Worm (Caenorhabditis elegans) whole organism, dauer: ENCODE results near the gene pgp-13.

Experiments
- unc-62 ChIP-seq: sonication (generic microtip); optimal IDR thresholded peaks from 2 replicates; lab custom pipeline; 2017; ENCODE audit warnings: missing biosample characterization, missing genetic modification reagents, missing genetic modification characterization

pgp-13 gene

DNA sequence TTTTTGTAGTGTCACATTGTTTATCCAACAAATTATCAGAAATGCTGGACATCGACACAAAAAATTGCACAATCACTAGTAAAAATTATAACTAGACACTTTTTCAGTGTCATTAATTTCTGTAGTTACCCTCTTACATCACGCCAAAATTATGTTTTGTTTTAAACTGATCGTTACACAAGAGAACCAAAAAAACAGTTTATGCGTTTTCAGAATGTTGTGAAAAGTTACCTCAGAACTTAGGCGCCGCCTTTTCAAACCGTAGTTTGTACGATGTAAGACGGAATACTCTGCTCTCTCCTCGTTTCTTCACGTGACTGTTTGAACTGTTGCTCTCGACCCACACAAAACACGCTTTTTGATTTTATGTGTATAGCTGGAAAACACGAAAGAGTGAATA lies at the start of gene pgp-13:
Gene pgp-13, plus strand, starts transcription at position 301 of the 400 bp plus-strand sequence.
- no peak for TF ChIP-seq unc-62 (GFP tag; lab: Kevin White, UChicago)

DNA sequence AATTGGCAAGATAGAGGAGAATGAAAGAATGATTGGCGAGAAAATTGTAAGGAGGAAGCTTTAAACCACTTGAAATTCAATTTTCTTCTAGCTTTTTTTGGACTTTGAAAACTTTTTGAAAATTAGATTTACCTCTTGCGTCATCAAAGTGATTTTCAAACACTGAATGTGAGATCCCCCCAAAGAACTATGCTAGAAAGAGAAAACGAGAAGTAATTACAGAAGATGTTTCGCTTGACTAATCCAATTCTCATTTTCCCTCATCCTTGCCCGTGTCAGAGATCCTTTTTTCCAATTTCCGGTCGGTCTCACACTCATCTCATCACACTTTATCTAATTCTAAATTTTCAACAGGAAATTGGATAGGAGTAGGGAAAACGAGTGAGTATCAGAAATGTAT lies 48.7 kb upstream of the pgp-13 start:
- TF ChIP-seq unc-62 (GFP tag; lab: Kevin White, UChicago): no peak

DNA sequence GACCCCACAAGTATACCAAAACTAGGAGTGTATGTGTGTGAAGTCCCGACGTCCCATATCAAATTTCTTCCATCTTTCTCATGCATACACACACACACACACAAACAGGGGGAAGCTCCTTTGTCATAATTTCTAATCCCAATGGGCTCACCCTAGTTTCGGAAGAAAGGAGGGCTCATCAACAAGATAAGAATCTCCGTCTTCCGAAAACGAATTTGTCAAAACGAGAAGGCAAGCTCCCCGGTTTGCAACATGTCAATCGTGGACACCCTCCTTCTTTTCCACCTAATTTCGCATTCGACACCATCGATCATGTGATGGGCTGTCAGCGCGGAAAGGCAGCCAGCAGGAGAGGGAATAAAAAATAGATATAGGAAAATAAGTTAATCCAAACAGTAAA lies 48.2 kb upstream of the pgp-13 start:
- TF ChIP-seq unc-62 (GFP tag; lab: Kevin White, UChicago): no peak

DNA sequence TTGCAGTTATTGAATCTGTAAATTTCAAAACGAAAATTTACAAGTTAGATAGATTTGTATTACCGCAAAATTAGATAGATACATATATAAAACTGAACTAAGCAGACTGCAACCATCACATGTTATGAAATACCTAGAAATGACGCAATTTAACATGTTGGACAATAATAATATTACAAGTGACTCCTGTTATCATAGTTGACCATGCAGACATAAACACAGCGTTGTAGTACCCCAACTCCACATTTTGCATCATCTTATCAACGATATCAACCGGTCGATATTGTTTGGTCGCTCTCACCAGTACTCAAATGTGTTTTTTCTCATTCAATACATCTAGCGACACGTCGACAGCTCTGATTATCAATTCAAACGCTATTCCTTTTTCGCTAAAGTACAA lies 47.2 kb upstream of the pgp-13 start, which contains the start of gene ugt-50:
Gene ugt-50, plus strand, starts transcription at position 268 of the 400 bp plus-strand sequence.
- TF ChIP-seq unc-62 (GFP tag; lab: Kevin White, UChicago): no peak

DNA sequence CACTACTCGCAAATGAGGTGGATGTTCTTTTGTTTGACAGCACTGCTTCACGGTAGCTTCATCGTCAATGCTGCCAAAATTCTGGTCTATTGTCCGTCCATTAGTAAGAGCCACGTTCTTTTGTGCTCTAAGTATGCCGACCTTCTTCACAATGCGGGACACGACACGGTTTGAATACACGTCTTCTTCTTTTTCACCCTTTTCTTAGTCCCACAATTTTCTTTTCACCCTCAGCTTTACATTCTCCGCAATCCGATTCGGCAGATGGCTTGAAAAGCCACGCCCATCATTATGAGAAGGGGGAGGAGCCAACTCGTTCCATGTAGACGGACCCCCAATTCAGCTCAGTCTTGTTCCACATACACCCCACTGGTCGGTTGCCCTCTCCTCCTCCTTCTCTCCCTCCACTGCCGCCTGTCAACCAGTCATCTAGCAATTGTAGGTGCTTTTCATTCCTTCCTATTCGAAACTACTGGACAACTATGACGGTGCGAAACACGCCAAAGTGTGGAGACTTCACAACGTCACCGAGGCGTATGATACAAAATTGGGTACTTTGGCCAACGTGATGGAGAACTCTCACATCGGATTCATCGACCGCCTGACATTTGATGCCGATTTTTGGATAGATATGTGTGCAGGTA lies 46.7 kb upstream of the pgp-13 start:
- no peak for TF ChIP-seq unc-62 (GFP tag; lab: Kevin White, UChicago)

DNA sequence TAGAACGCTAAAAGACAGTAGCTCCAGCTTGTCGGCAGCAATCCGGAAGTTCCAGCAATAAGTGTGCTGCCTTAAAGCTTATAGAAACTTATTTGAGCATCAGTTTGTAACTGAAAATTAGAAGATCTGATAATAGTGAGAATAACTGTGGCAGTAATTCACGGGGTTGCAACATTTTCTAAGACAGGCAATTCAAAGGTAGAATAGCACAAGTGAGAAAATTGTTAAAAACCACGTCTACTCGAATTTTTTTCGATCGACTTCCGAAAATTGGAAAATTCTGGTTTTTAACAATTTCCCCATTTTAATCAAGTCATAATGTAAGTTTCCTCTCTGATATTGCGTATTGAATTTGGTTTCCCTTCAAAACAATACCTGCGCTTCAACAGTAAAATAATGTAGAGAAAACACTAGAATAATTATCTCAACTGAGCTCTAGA lies 45.4 kb upstream of the pgp-13 start:
- no peak for TF ChIP-seq unc-62 (GFP tag; lab: Kevin White, UChicago)

DNA sequence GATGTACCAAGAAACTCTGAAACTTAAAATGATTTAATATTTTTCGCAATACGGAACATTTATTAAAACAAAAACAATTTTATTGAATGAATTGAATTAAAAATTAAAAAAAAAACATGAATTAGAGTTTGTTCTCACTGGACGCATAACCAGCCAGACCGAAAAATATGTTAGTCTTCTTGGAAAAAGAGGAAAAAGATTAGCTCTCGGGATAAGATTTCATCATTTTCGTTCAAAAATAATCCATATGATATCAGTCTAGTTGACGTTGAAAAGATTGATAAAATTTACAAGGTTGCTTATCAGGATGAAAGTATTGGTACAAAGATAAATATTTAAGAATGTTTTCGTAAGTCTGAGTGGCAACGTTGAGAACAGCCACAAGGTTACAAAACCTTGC lies 38.1 kb upstream of the pgp-13 start, which contains the start of gene nhr-26:
Gene nhr-26, minus strand, starts transcription at position 10 of the 400 bp plus-strand sequence.
- TF ChIP-seq unc-62 (GFP tag; lab: Kevin White, UChicago): no peak

DNA sequence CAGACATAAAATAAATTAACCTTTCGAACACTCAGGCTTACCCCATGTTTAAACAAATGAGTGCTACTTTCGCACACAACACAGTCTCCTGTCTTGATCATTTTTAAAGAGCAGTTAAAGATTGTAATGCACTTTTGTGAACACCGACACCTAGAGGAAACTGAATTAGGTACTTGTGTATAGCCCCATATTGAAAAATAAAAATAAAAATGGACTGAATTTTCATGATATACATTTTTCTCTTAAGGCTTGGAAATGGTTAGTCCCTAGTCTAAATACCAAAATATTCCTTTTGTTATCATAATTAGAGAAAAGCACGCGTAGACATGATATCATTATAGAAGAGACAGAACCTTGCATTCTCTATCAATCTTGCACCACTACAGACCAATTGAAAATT lies 36.6 kb upstream of the pgp-13 start, which contains the start of gene nhr-214:
Gene nhr-214, minus strand, starts transcription at position 101 of the 400 bp plus-strand sequence.
- TF ChIP-seq unc-62 (GFP tag; lab: Kevin White, UChicago): no peak

DNA sequence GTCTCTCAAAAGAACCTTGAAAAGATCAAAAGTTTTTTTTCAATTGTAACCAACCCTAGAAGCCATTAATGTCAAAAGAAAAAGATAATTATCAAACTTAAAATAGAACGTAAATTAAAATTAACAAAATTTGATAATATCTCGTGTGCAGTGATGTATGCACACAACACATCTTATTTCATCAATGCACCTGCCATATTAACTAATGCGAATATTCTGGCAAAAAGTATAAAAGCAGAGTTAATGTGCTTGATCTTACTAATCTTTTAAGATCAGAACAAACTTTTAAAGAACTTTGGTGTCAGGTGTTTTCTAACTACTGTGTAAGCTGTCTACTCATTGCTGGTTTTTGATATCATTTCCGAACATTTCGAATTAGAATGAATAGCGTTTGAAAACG lies 35.8 kb upstream of the pgp-13 start:
- TF ChIP-seq unc-62 (GFP tag; lab: Kevin White, UChicago): no peak

DNA sequence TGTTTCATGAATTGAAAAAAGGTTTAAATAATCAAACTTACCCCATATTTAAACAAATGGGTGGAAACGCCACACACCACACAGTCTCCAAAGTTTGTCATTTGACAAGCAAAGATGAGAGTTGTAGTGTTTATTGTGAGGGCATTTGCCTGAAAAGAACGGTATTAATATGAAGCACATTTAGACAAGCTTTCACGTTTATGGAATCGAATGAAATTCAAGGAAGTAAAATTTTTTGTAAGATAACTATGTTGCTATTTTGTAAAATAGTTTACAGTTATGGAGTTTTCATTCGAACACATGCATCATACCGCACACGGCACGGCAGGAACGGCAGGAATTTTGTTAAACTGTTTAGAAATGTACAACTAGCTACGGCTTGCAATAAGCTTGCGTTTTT lies 33.8 kb upstream of the pgp-13 start, which contains the start of gene nhr-272:
Gene nhr-272, minus strand, starts transcription at position 101 of the 400 bp plus-strand sequence.
- no peak for TF ChIP-seq unc-62 (GFP tag; lab: Kevin White, UChicago)

DNA sequence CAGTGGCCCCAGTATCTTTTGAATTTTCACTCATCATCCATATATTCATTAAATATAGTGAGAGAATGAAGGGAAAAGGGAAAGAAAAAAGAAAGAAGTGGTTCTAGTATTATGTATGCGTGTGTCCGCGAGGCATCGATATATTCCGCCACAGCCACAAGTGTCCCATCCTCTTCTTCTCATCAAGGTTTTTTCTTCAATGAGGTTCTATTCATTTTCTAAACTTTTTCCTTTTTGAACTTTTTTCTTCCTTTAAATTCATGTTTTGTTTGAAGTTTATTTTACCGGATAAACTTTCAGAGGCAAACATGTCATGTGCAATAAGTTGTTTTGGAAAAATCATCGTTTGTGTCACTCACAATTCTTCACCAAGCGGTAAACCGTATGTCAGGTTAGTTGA lies 26.2 kb upstream of the pgp-13 start, which contains the start of gene rgs-2:
Gene rgs-2, plus strand, starts transcription at position 301 of the 400 bp plus-strand sequence.
- no peak for TF ChIP-seq unc-62 (GFP tag; lab: Kevin White, UChicago)

DNA sequence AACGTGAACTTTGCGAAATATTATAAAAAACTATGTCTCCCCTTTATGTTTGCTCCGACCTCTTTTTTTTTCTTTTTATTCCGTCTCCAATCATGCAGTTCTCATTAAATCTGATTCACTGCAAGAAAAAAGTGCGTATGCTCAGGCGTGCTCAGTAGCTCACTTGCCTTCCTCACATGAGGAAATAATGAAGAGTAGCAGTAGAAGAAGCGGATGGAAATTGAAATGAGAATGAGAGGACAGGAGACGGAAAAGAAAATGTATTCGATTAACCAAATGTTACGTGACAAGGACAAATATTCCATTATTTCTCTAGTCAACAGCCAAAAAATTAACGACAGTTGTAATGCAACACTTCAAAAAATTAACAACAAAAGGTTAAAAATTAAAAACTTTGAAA lies 25.5 kb upstream of the pgp-13 start:
- no peak for TF ChIP-seq unc-62 (GFP tag; lab: Kevin White, UChicago)

DNA sequence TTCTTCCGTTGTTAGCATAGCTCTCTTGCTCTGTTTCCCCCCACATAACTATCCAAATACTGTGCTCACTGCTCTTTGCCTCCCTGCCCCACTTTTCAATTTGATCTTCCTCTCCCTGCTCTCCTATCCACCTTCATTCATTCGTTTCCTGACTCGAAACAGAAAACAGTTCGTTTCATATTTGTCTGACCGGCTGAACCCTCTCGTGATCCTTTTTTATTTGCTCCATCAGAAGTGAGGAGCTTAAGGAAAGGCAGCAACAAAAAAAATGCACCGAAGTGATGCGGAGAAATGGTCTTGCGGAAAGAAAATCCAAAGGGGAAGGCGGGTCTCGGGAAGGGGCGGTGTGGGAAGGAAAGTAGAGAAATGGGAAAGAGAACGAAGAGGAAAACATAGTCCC lies 17.1 kb upstream of the pgp-13 start:
- no peak for TF ChIP-seq unc-62 (GFP tag; lab: Kevin White, UChicago)

DNA sequence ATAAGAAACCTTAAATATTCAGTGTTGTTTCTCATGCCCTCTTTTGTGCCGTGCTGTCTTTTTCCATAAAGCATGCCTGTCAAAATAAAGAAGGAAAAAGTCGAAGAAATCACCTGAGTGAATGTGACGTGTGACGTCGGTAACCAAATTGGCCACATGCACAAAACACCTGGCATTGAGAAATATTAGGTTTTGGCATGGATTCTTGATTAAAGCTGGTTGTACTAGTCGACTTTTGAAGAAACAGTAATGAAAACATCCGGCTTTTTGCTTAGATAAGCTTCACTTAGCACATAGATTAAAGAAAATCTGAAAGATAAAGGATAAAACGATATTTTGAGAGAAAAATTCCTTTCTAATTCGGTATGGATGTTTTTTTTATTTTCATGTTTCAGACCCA lies 12.4 kb upstream of the pgp-13 start:
- TF ChIP-seq unc-62 (GFP tag; lab: Kevin White, UChicago): no peak

DNA sequence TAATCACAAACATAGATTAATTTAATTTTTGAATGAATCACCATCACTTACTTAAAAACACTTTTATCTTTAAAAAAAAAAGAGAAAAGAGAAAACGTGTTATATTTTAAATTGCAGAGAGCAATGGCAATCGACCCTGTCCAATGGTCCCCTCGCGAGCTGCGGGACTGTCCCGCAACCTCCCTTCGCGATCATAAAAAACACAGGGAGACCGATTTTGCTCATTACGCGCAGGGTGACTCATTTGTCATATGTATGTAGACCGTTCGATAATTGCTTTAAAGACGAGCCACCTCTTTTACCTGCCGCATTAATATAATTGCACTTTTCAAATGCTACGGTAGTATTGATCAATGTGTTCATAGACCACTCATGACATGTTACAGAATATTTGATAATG lies 8.5 kb upstream of the pgp-13 start:
- no peak for TF ChIP-seq unc-62 (GFP tag; lab: Kevin White, UChicago)

DNA sequence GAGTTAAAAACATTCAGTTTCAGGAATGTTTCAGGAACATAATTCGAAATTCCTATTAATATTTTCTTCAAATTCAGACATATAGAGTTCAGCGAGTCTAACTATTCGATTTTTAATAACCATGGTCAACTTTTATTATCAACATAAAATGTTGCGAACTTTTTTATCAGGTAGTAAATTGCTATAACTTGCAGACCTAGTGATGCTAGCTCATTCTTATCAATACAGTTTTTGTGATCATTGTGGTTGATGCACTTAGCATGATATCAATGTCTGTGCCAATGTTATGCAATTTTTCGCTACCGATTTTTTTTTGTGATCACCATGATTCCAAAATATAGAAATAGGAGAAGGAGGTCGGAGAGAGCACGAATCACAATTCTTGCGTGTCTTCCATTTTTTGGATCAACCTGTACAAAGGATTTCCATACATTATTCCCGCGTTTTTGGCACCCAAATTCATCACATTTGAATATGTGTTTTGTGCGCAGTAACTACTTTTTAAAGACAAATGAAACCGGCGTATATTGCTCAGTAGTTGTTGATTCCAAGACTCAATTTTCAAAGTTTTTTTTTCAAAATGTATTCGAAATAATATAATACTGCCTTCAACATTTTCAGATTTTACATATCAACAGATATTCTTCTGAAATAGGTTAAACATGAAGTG lies 7.2 kb upstream of the pgp-13 start, which contains the start of gene pgp-12:
Gene pgp-12, plus strand, starts transcription at position 620 of the 670 bp plus-strand sequence.
- TF ChIP-seq unc-62 (GFP tag; lab: Kevin White, UChicago): no peak
